Worm (Caenorhabditis elegans) whole organism, young adult: Measurements from ENCODE around the gene F46H5.3.

Experiments used
- B0019.2 ChIP-seq: fragments of 200-800 bp; sonication (Bioruptor generic); conservative IDR thresholded peaks from 2 replicates; pipeline ENCODE4 v1.3.6; 2022; ENCODE audit warnings: missing genetic modification reagents, missing genetic modification characterization, missing compliant biosample characterization
- B0261.1 ChIP-seq: sonication (generic microtip); optimal IDR thresholded peaks from 2 replicates; lab custom pipeline; 2016; ENCODE audit warnings: mild to moderate bottlenecking, missing genetic modification characterization, moderate library complexity, missing compliant biosample characterization
- F22D6.2 ChIP-seq: sonication (generic microtip); optimal IDR thresholded peaks from 2 replicates; lab custom pipeline; 2016; ENCODE audit warnings: mild to moderate bottlenecking, missing genetic modification characterization, missing compliant biosample characterization
- F23B12.7 ChIP-seq: sonication (generic microtip); optimal IDR thresholded peaks from 2 replicates; lab custom pipeline; 2017; ENCODE audit warnings: missing genetic modification characterization, mild to moderate bottlenecking, missing compliant biosample characterization, antibody characterized with exemption, moderate library complexity; ENCODE audit not compliant: insufficient read depth
- F39B2.1 ChIP-seq: fragments of 200-800 bp; sonication (Bioruptor generic); IDR thresholded peaks from 2 replicates; pipeline ENCODE4 v1.3.6; 2022; ENCODE audit warnings: missing genetic modification reagents, missing genetic modification characterization, missing compliant biosample characterization
- F52B5.7 ChIP-seq: sonication (generic microtip); optimal IDR thresholded peaks from 2 replicates; lab custom pipeline; 2016; ENCODE audit warnings: mild to moderate bottlenecking, missing genetic modification characterization, missing compliant biosample characterization
- K12H6.12 ChIP-seq: fragments of 200-800 bp; sonication (Bioruptor generic); optimal IDR thresholded peaks from 2 replicates; lab custom pipeline; 2018; ENCODE audit warnings: mild to moderate bottlenecking, missing genetic modification characterization, missing compliant biosample characterization
- Y56A3A.18 ChIP-seq: fragments of 200-800 bp; sonication (Bioruptor generic); IDR thresholded peaks from 2 replicates; pipeline ENCODE4 v1.3.6; 2022; ENCODE audit warnings: missing genetic modification reagents, missing genetic modification characterization, missing compliant biosample characterization
- Y67H2A.10 ChIP-seq: fragments of 200-800 bp; sonication (Bioruptor generic); conservative IDR thresholded peaks from 2 replicates; pipeline ENCODE4 v1.3.6; 2022; ENCODE audit warnings: missing genetic modification reagents, missing genetic modification characterization, missing compliant biosample characterization
- Y79H2A.3 ChIP-seq: fragments of 200-800 bp; sonication (Bioruptor generic); conservative IDR thresholded peaks from 2 replicates; pipeline ENCODE4 v1.3.6; 2022; ENCODE audit warnings: missing genetic modification reagents, missing genetic modification characterization, missing compliant biosample characterization
- akir-1 ChIP-seq: fragments of 200-800 bp; sonication (Bioruptor generic); optimal IDR thresholded peaks from 2 replicates; lab custom pipeline; 2018; ENCODE audit warnings: mild to moderate bottlenecking, missing genetic modification characterization, moderate library complexity, missing compliant biosample characterization
- aptf-2 ChIP-seq: fragments of 200-800 bp; sonication (Bioruptor generic); conservative IDR thresholded peaks from 2 replicates; pipeline ENCODE4 v1.3.6; 2022; ENCODE audit warnings: missing genetic modification reagents, missing genetic modification characterization, missing compliant biosample characterization
- aptf-3 ChIP-seq: fragments of 200-800 bp; sonication (Bioruptor generic); IDR thresholded peaks from 2 replicates; pipeline ENCODE4 v1.3.6; 2022; ENCODE audit warnings: missing genetic modification characterization, missing compliant biosample characterization
- atf-7 ChIP-seq: sonication (generic microtip); optimal IDR thresholded peaks from 2 replicates; lab custom pipeline; 2017; ENCODE audit warnings: mild to moderate bottlenecking, missing genetic modification characterization, missing compliant biosample characterization
- cebp-1 ChIP-seq, 2 experiments: fragments of 200-800 bp in 1 of 2; sonication (Bioruptor generic) in 1 of 2; sonication (generic microtip) in 1 of 2; IDR thresholded peaks in 1 of 2; optimal IDR thresholded peaks in 1 of 2; 2 replicates each; pipeline versions ENCODE4 v1.3.6 to Lab custom; 2017 to 2022; ENCODE audit warnings: missing compliant biosample characterization in 2 of 2, missing genetic modification characterization in 2 of 2, mild to moderate bottlenecking in 1 of 2, missing genetic modification reagents in 1 of 2, moderate library complexity in 1 of 2
- cebp-2 ChIP-seq: fragments of 200-800 bp; sonication (Bioruptor generic); IDR thresholded peaks from 2 replicates; pipeline ENCODE4 v1.3.6; 2022; ENCODE audit warnings: missing genetic modification characterization, missing compliant biosample characterization
- ceh-40 ChIP-seq: fragments of 200-800 bp; sonication (Bioruptor generic); IDR thresholded peaks from 2 replicates; pipeline ENCODE4 v1.3.6; 2022; ENCODE audit warnings: missing genetic modification characterization, missing compliant biosample characterization
- ceh-58 ChIP-seq: fragments of 200-800 bp; sonication (Bioruptor generic); IDR thresholded peaks from 2 replicates; pipeline ENCODE4 v1.3.6; 2022; ENCODE audit warnings: missing genetic modification characterization, missing compliant biosample characterization
- ceh-91 ChIP-seq: fragments of 200-800 bp; sonication (Bioruptor generic); IDR thresholded peaks from 2 replicates; pipeline ENCODE4 v1.3.6; 2022; ENCODE audit warnings: missing genetic modification reagents, missing genetic modification characterization, missing compliant biosample characterization
- dox-1 ChIP-seq: fragments of 200-800 bp; sonication (Bioruptor generic); IDR thresholded peaks from 2 replicates; pipeline ENCODE4 v1.3.6; 2022; ENCODE audit warnings: missing genetic modification reagents, missing genetic modification characterization, missing compliant biosample characterization
- egl-44 ChIP-seq: fragments of 200-800 bp; sonication (Bioruptor generic); IDR thresholded peaks from 2 replicates; pipeline ENCODE4 v1.3.6; 2022; ENCODE audit warnings: missing genetic modification reagents, missing genetic modification characterization, missing compliant biosample characterization
- ets-4 ChIP-seq: fragments of 200-800 bp; sonication (Bioruptor generic); optimal IDR thresholded peaks from 2 replicates; lab custom pipeline; 2018; ENCODE audit warnings: mild to moderate bottlenecking, missing genetic modification characterization, missing compliant biosample characterization
- fkh-3 ChIP-seq: sonication (generic microtip); optimal IDR thresholded peaks from 2 replicates; lab custom pipeline; 2016; ENCODE audit warnings: mild to moderate bottlenecking, missing genetic modification characterization, missing compliant biosample characterization
- hlh-12 ChIP-seq: sonication (generic microtip); optimal IDR thresholded peaks from 2 replicates; lab custom pipeline; 2016; ENCODE audit warnings: missing genetic modification characterization, missing compliant biosample characterization
- hmg-20 ChIP-seq: fragments of 200-800 bp; sonication (Bioruptor generic); IDR thresholded peaks from 2 replicates; pipeline ENCODE4 v1.3.6; 2022; ENCODE audit warnings: missing genetic modification reagents, missing genetic modification characterization, missing compliant biosample characterization
- hrde-1 ChIP-seq: sonication (generic microtip); optimal IDR thresholded peaks from 2 replicates; lab custom pipeline; 2016; ENCODE audit warnings: missing genetic modification characterization, mild to moderate bottlenecking, missing compliant biosample characterization, moderate library complexity, missing genotype, missing genetic modification reagents, borderline replicate concordance
- hsf-1 ChIP-seq: fragments of 200-800 bp; sonication (Bioruptor generic); IDR thresholded peaks from 2 replicates; pipeline ENCODE4 v1.3.6; 2022; ENCODE audit warnings: missing genetic modification reagents, missing genetic modification characterization, missing compliant biosample characterization
- lag-1 ChIP-seq: fragments of 200-800 bp; sonication (Bioruptor generic); IDR thresholded peaks from 2 replicates; pipeline ENCODE4 v1.3.6; 2022; ENCODE audit warnings: missing genetic modification reagents, missing genetic modification characterization, missing compliant biosample characterization
- let-607 ChIP-seq, 2 experiments: fragments of 200-800 bp in 1 of 2; sonication (Bioruptor generic) in 1 of 2; sonication (generic microtip) in 1 of 2; optimal IDR thresholded peaks; 2 replicates each; lab custom pipeline; 2016 to 2018; ENCODE audit warnings: mild to moderate bottlenecking in 2 of 2, missing compliant biosample characterization in 2 of 2, missing genetic modification characterization in 2 of 2, moderate library complexity in 2 of 2, missing genotype in 1 of 2
- lin-40 ChIP-seq: sonication (generic microtip); optimal IDR thresholded peaks from 2 replicates; lab custom pipeline; 2016; ENCODE audit warnings: missing genetic modification characterization, mild to moderate bottlenecking, missing compliant biosample characterization, missing genotype, missing genetic modification reagents
- lin-54 ChIP-seq: fragments of 200-800 bp; sonication (Bioruptor generic); optimal IDR thresholded peaks from 2 replicates; lab custom pipeline; 2018; ENCODE audit warnings: mild to moderate bottlenecking, missing genetic modification characterization, missing compliant biosample characterization
- madf-10 ChIP-seq: sonication (generic microtip); optimal IDR thresholded peaks from 2 replicates; lab custom pipeline; 2016; ENCODE audit warnings: mild to moderate bottlenecking, missing genetic modification characterization, missing compliant biosample characterization
- mcd-1 ChIP-seq: fragments of 200-800 bp; sonication (Bioruptor generic); IDR thresholded peaks from 2 replicates; pipeline ENCODE4 v1.3.6; 2022; ENCODE audit warnings: missing genetic modification reagents, missing genetic modification characterization, missing compliant biosample characterization
- mel-28 ChIP-seq: sonication (generic microtip); optimal IDR thresholded peaks from 2 replicates; lab custom pipeline; 2016; ENCODE audit warnings: borderline replicate concordance, mild to moderate bottlenecking, missing genetic modification characterization, missing compliant biosample characterization
- nfya-2 ChIP-seq: fragments of 200-800 bp; sonication (Bioruptor generic); IDR thresholded peaks from 2 replicates; pipeline ENCODE4 v1.3.6; 2022; ENCODE audit warnings: missing genetic modification reagents, missing genetic modification characterization, missing compliant biosample characterization
- nfyb-1 ChIP-seq: fragments of 200-800 bp; sonication (Bioruptor generic); IDR thresholded peaks from 2 replicates; pipeline ENCODE4 v1.3.6; 2022; ENCODE audit warnings: missing genetic modification reagents, missing genetic modification characterization, missing compliant biosample characterization
- nhr-80 ChIP-seq: sonication (generic microtip); optimal IDR thresholded peaks from 2 replicates; lab custom pipeline; 2016; ENCODE audit warnings: missing genetic modification characterization, missing compliant biosample characterization
- nhr-90 ChIP-seq: sonication (generic microtip); optimal IDR thresholded peaks from 2 replicates; lab custom pipeline; 2016; ENCODE audit warnings: missing genotype, mild to moderate bottlenecking, missing genetic modification characterization, missing compliant biosample characterization
- repo-1 ChIP-seq: sonication (generic microtip); optimal IDR thresholded peaks from 2 replicates; lab custom pipeline; 2017; ENCODE audit warnings: mild to moderate bottlenecking, missing genetic modification characterization, missing compliant biosample characterization
- tbp1 ChIP-seq: fragments of 200-800 bp; sonication (Bioruptor generic); optimal IDR thresholded peaks from 2 replicates; lab custom pipeline; 2018; ENCODE audit warnings: mild to moderate bottlenecking, missing genetic modification characterization, missing compliant biosample characterization
- tbx-9 ChIP-seq: sonication (generic microtip); optimal IDR thresholded peaks from 2 replicates; lab custom pipeline; 2016; ENCODE audit warnings: borderline replicate concordance, missing genetic modification characterization, inconsistent platforms, missing compliant biosample characterization
- unc-130 ChIP-seq: sonication (generic microtip); optimal IDR thresholded peaks from 2 replicates; lab custom pipeline; 2016; ENCODE audit warnings: missing genetic modification reagents, missing genetic modification characterization, missing compliant biosample characterization
- unc-62 ChIP-seq: fragments of 150-350 bp; optimal IDR thresholded peaks from 2 replicates; lab custom pipeline; 2014; ENCODE audit warnings: missing biosample characterization, missing genetic modification reagents, missing genetic modification characterization
- ztf-22 ChIP-seq: fragments of 200-800 bp; sonication (Bioruptor generic); optimal IDR thresholded peaks from 2 replicates; lab custom pipeline; 2018; ENCODE audit warnings: mild to moderate bottlenecking, missing genetic modification characterization, moderate library complexity, missing compliant biosample characterization
- ztf-28 ChIP-seq: fragments of 200-800 bp; sonication (Bioruptor generic); IDR thresholded peaks from 2 replicates; pipeline ENCODE4 v1.3.6; 2022; ENCODE audit warnings: missing genetic modification reagents, missing genetic modification characterization, missing compliant biosample characterization

Gene F46H5.3

ce11 chrX:7204175-7204574, 34.3 kb downstream of the F46H5.3 start:
- TF ChIP-seq F39B2.1 (GFP tag; lab: Robert Waterston, UW) (no peak), ztf-28 (no peak), aptf-2 (GFP tag; lab: Robert Waterston, UW) (no peak), Y67H2A.10 (GFP tag; lab: Robert Waterston, UW) (no peak), lin-54 (GFP tag; lab: Kevin White, UChicago) (no peak), tbx-9 (tag; lab: Kevin White, UChicago) (no peak), lag-1 (GFP tag; lab: Robert Waterston, UW) (no peak), akir-1 (GFP tag; lab: Kevin White, UChicago) (no peak), mel-28 (no peak), ceh-40 (GFP tag; lab: Robert Waterston, UW) (no peak), lin-40 (tag; lab: Kevin White, UChicago) (no peak), B0261.1 (tag; lab: Kevin White, UChicago) (no peak), dox-1 (GFP tag; lab: Robert Waterston, UW) (no peak), nfya-2 (no peak)

- TF ChIP-seq nfyb-1 (GFP tag; lab: Robert Waterston, UW) (peak; percentile 74), let-607 (tag; optimal IDR thresholded peaks at IDR 0.05; lab: Kevin White, UChicago) (peak in 1 of 2 experiments; percentile 66), cebp-2 (GFP tag; lab: Robert Waterston, UW) (no peak), madf-10 (tag; lab: Kevin White, UChicago) (peak; percentile 50), hlh-12 (tag; lab: Kevin White, UChicago) (no peak), fkh-3 (tag; lab: Kevin White, UChicago) (no peak), atf-7 (peak; percentile 61), nhr-90 (tag; lab: Kevin White, UChicago) (peak; percentile 21), nhr-80 (tag; lab: Kevin White, UChicago) (peak; percentile 95), aptf-3 (GFP tag; lab: Robert Waterston, UW) (no peak), ztf-22 (GFP tag; lab: Kevin White, UChicago) (peak; percentile 41), tbx-9 (tag; lab: Kevin White, UChicago) (no peak), F22D6.2 (tag; lab: Kevin White, UChicago) (no peak), ets-4 (GFP tag; lab: Kevin White, UChicago) (peak; percentile 44), egl-44 (GFP tag; lab: Robert Waterston, UW) (0 out of 2 replicates have a peak, but pooled peaks have one; percentile 38), ceh-58 (GFP tag; lab: Robert Waterston, UW) (no peak), ceh-91 (GFP tag; lab: Robert Waterston, UW) (no peak), cebp-1 (GFP tag; IDR thresholded peaks at IDR 0.05; lab: Robert Waterston, UW) (no peak), cebp-1 (tag; optimal IDR thresholded peaks at IDR 0.05; lab: Kevin White, UChicago) (peak; percentile 55), unc-62 (GFP tag; lab: Kevin White, UChicago) (peak; percentile 53)
- TF ChIP-seq, all 124 proteins: peak for 11
Measured at ce11 chrX:7200475-7200874, 38.0 kb downstream of the F46H5.3 start.

- no peak for TF ChIP-seq hmg-20
- TF ChIP-seq atf-7 = no peak
- TF ChIP-seq F23B12.7 (tag; lab: Kevin White, UChicago) = no peak
- TF ChIP-seq hrde-1 = no peak
- 0 out of 2 replicates have a peak, but pooled peaks have one; percentile 26 for TF ChIP-seq hsf-1 (GFP tag; lab: Robert Waterston, UW)
- TF ChIP-seq dox-1 (GFP tag; lab: Robert Waterston, UW) = peak; percentile 40; the same call in 1 of the 2 replicates
- no peak for TF ChIP-seq B0019.2 (GFP tag; lab: Robert Waterston, UW)
- no peak for TF ChIP-seq mcd-1
- no peak for TF ChIP-seq hlh-12 (tag; lab: Kevin White, UChicago)
- TF ChIP-seq tbp1 (GFP tag; lab: Kevin White, UChicago) = no peak
- no peak for TF ChIP-seq K12H6.12 (tag; lab: Kevin White, UChicago)
- TF ChIP-seq Y79H2A.3 (GFP tag; lab: Robert Waterston, UW) = no peak
- no peak for TF ChIP-seq unc-130 (GFP tag; lab: Kevin White, UChicago)
- TF ChIP-seq akir-1 (GFP tag; lab: Kevin White, UChicago) = no peak
- no peak for TF ChIP-seq Y56A3A.18 (GFP tag; lab: Robert Waterston, UW)
- no peak for TF ChIP-seq repo-1 (tag; lab: Kevin White, UChicago)
- no peak for TF ChIP-seq F52B5.7 (tag; lab: Kevin White, UChicago)
Measured at ce11 chrX:7199831-7200414, 38.5 kb downstream of the F46H5.3 start, which contains the start of gene C55B6.1. Gene C55B6.1 (plus strand): TSS chrX:7200364.
